Worm (Caenorhabditis elegans) whole organism, late embryonic: ENCODE results near the gene sri-69.

Experiments
- ceh-31 ChIP-seq: sonication (generic microtip); optimal IDR thresholded peaks from 2 replicates; lab custom pipeline; 2016; ENCODE audit warnings: missing genetic modification characterization, missing compliant biosample characterization
- ceh-9 ChIP-seq: sonication (generic microtip); optimal IDR thresholded peaks from 2 replicates; lab custom pipeline; 2016; ENCODE audit warnings: mild to moderate bottlenecking, missing genetic modification characterization, inconsistent platforms, missing compliant biosample characterization
- elt-2 ChIP-seq: sonication (generic microtip); optimal IDR thresholded peaks from 2 replicates; lab custom pipeline; 2016; ENCODE audit warnings: missing genetic modification reagents, missing genetic modification characterization, missing compliant biosample characterization
- fkh-10 ChIP-seq: fragments of 150-350 bp; optimal IDR thresholded peaks from 2 replicates; lab custom pipeline; 2014; ENCODE audit warnings: missing biosample characterization, missing genetic modification reagents, missing genetic modification characterization
- hlh-8 ChIP-seq: sonication (generic microtip); optimal IDR thresholded peaks from 2 replicates; lab custom pipeline; 2016; ENCODE audit warnings: missing genotype, missing genetic modification characterization, missing compliant biosample characterization
- nfya-1 ChIP-seq: sonication (generic microtip); optimal IDR thresholded peaks from 2 replicates; lab custom pipeline; 2017; ENCODE audit warnings: missing genetic modification characterization, mild to moderate bottlenecking, missing compliant biosample characterization, antibody characterized with exemption, moderate library complexity
- pat-9 ChIP-seq: fragments of 200-800 bp; sonication (Bioruptor generic); optimal IDR thresholded peaks from 2 replicates; lab custom pipeline; 2018; ENCODE audit warnings: mild to moderate bottlenecking, missing genetic modification characterization, moderate library complexity, missing compliant biosample characterization
- pqm-1 ChIP-seq: sonication (generic microtip); optimal IDR thresholded peaks from 2 replicates; lab custom pipeline; 2016; ENCODE audit warnings: missing genetic modification characterization, missing compliant biosample characterization

DNA sequence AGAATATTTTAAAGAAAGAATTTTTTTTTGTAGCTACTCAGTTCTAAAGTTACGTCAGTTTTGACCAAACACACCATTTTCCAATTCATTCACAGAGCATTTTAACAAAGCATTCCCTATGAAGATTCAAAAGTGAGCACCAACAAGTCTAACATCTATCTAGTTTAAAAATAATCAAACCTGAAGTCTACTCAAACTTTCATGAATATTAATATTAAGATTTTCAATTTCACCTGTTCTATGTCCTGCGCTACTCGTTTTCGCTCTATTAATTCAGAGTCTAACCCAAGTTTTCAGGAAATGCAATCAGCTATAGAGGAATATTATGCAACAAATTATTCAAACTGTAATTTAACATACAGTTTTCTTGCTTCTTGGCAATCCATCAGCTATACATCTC lies 36.1 kb downstream of the sri-69 start, which contains the start of gene srh-119:
- TF ChIP-seq ceh-31 (tag; lab: Kevin White, UChicago) (no peak), pat-9 (no peak), hlh-8 (tag; lab: Kevin White, UChicago) (no peak), pqm-1 (no peak), ceh-9 (tag; lab: Kevin White, UChicago) (no peak), fkh-10 (GFP tag; lab: Kevin White, UChicago) (no peak), nfya-1 (no peak), elt-2 (tag; lab: Kevin White, UChicago) (no peak)
